Worm (Caenorhabditis elegans) whole organism, L3 larva: ENCODE measurements around the gene ech-8.

Source experiments
- aly-2 ChIP-seq: fragments of 150-350 bp; optimal IDR thresholded peaks from 2 replicates; lab custom pipeline; 2014; ENCODE audit warnings: missing biosample characterization, missing genetic modification characterization
- ama-1 ChIP-seq: fragments of 150-350 bp; optimal IDR thresholded peaks from 2 replicates; lab custom pipeline; 2018
- ceh-82 ChIP-seq: fragments of 150-350 bp; optimal IDR thresholded peaks from 2 replicates; lab custom pipeline; 2014; ENCODE audit warnings: missing biosample characterization, missing genetic modification characterization
- ceh-9 ChIP-seq: sonication (generic microtip); optimal IDR thresholded peaks from 2 replicates; lab custom pipeline; 2018; ENCODE audit warnings: missing biosample characterization, missing genetic modification characterization
- daf-12 ChIP-seq: fragments of 150-350 bp; optimal IDR thresholded peaks from 2 replicates; lab custom pipeline; 2014; ENCODE audit warnings: missing biosample characterization, missing genetic modification reagents, missing genetic modification characterization
- egl-27 ChIP-seq: sonication (generic microtip); optimal IDR thresholded peaks from 4 replicates; lab custom pipeline; 2017; ENCODE audit warnings: missing biosample characterization, missing genetic modification reagents, missing genetic modification characterization
- egl-5 ChIP-seq: fragments of 150-350 bp; optimal IDR thresholded peaks from 2 replicates; lab custom pipeline; 2017; ENCODE audit warnings: missing biosample characterization, missing genetic modification reagents, missing genetic modification characterization, inconsistent platforms
- elt-1 ChIP-seq: fragments of 150-350 bp; optimal IDR thresholded peaks from 2 replicates; lab custom pipeline; 2014; ENCODE audit warnings: missing biosample characterization, missing genetic modification characterization
- elt-2 ChIP-seq: sonication (generic microtip); optimal IDR thresholded peaks from 2 replicates; lab custom pipeline; 2016; ENCODE audit warnings: missing genetic modification reagents, mild to moderate bottlenecking, missing genetic modification characterization, missing compliant biosample characterization
- elt-3 ChIP-seq, 3 experiments: fragments of 150-350 bp in 1 of 3; sonication (generic microtip) in 2 of 3; optimal IDR thresholded peaks; 2 replicates in 2 of 3; 4 replicates in 1 of 3; lab custom pipeline; 2014 to 2017; ENCODE audit warnings: missing biosample characterization in 3 of 3, missing genetic modification characterization in 3 of 3
- fkh-10 ChIP-seq: sonication (generic microtip); optimal IDR thresholded peaks from 2 replicates; lab custom pipeline; 2017; ENCODE audit warnings: missing biosample characterization, missing genetic modification reagents, missing genetic modification characterization
- fkh-2 ChIP-seq: fragments of 150-350 bp; optimal IDR thresholded peaks from 2 replicates; lab custom pipeline; 2014; ENCODE audit warnings: missing biosample characterization, missing genetic modification reagents, missing genetic modification characterization
- fos-1 ChIP-seq: fragments of 150-350 bp; optimal IDR thresholded peaks from 2 replicates; lab custom pipeline; 2014; ENCODE audit warnings: missing biosample characterization, missing genetic modification characterization
- hmg-11 ChIP-seq: sonication (generic microtip); optimal IDR thresholded peaks from 2 replicates; lab custom pipeline; 2016; ENCODE audit warnings: missing genetic modification characterization, missing compliant biosample characterization
- lin-15B ChIP-seq: fragments of 150-350 bp; optimal IDR thresholded peaks from 2 replicates; lab custom pipeline; 2014; ENCODE audit warnings: missing biosample characterization, missing genetic modification characterization
- lin-39 ChIP-seq: fragments of 150-350 bp; optimal IDR thresholded peaks from 2 replicates; lab custom pipeline; 2018; ENCODE audit warnings: missing biosample characterization, missing genetic modification reagents, missing genetic modification characterization
- lsy-12 ChIP-seq: sonication (generic microtip); optimal IDR thresholded peaks from 2 replicates; lab custom pipeline; 2016; ENCODE audit warnings: mild to moderate bottlenecking, missing genetic modification characterization, missing compliant biosample characterization
- mdl-1 ChIP-seq: fragments of 150-350 bp; optimal IDR thresholded peaks from 2 replicates; lab custom pipeline; 2014; ENCODE audit warnings: missing biosample characterization, missing genetic modification characterization
- mml-1 ChIP-seq: fragments of 150-350 bp; sonication (generic microtip); optimal IDR thresholded peaks from 3 replicates; lab custom pipeline; 2014; ENCODE audit warnings: missing biosample characterization, missing genetic modification characterization
- nfya-1 ChIP-seq: sonication (generic microtip); optimal IDR thresholded peaks from 2 replicates; lab custom pipeline; 2017; ENCODE audit warnings: missing genetic modification characterization, mild to moderate bottlenecking, missing compliant biosample characterization, antibody characterized with exemption, moderate library complexity; ENCODE audit not compliant: insufficient read depth
- nhr-237 ChIP-seq: fragments of 150-350 bp; optimal IDR thresholded peaks from 2 replicates; lab custom pipeline; 2014; ENCODE audit warnings: missing biosample characterization, missing genetic modification characterization
- nhr-25 ChIP-seq: sonication (generic microtip); optimal IDR thresholded peaks from 2 replicates; lab custom pipeline; 2017; ENCODE audit warnings: missing biosample characterization, missing genetic modification characterization
- pqm-1 ChIP-seq: fragments of 150-350 bp; optimal IDR thresholded peaks from 2 replicates; lab custom pipeline; 2017; ENCODE audit warnings: missing biosample characterization, missing genetic modification characterization, inconsistent platforms
- sea-2 ChIP-seq: fragments of 150-350 bp; sonication (generic microtip); optimal IDR thresholded peaks from 4 replicates; lab custom pipeline; 2014; ENCODE audit warnings: missing biosample characterization, missing genetic modification reagents, missing genetic modification characterization
- skn-1 ChIP-seq: fragments of 150-350 bp; optimal IDR thresholded peaks from 2 replicates; lab custom pipeline; 2014; ENCODE audit warnings: missing biosample characterization, missing genetic modification characterization
- snpc-4 ChIP-seq: fragments of 150-350 bp; optimal IDR thresholded peaks from 2 replicates; lab custom pipeline; 2014; ENCODE audit warnings: missing biosample characterization, missing genetic modification characterization
- tbx-2 ChIP-seq: sonication (generic microtip); optimal IDR thresholded peaks from 2 replicates; lab custom pipeline; 2016; ENCODE audit warnings: mild to moderate bottlenecking, missing genetic modification characterization, missing compliant biosample characterization
- unc-62 ChIP-seq: fragments of 150-350 bp; sonication (generic microtip); optimal IDR thresholded peaks from 4 replicates; lab custom pipeline; 2014; ENCODE audit warnings: missing biosample characterization, missing genetic modification reagents, missing genetic modification characterization

The ech-8 gene

ce11 chrIV:10197317-10197867 is 41.6 kb downstream of the ech-8 start, which contains the start of gene gon-4:
gon-4 (plus strand) TSS chrIV:10197817.
- TF ChIP-seq ama-1 (lab: Kevin White, UChicago) (no peak), sea-2 (GFP tag; lab: Kevin White, UChicago) (no peak), aly-2 (no peak), hmg-11 (no peak), daf-12 (tag; lab: Kevin White, UChicago) (no peak), snpc-4 (peak; percentile 29), nhr-237 (tag; lab: Kevin White, UChicago) (no peak), fos-1 (tag; lab: Kevin White, UChicago) (no peak), lin-15B (tag; lab: Kevin White, UChicago) (peak; percentile 57), unc-62 (GFP tag; lab: Kevin White, UChicago) (no peak), egl-5 (tag; lab: Kevin White, UChicago) (no peak), ceh-9 (no peak)
- TF ChIP-seq, all 47 proteins: peak for 2

ce11 chrIV:10194345-10194744 is 44.6 kb downstream of the ech-8 start, which contains the start of gene ptrg-1:
ptrg-1 (minus strand) TSS chrIV:10194445.
- TF ChIP-seq ceh-82 (no peak), fkh-2 (tag; lab: Kevin White, UChicago) (no peak), mml-1 (tag; lab: Kevin White, UChicago) (no peak), nhr-237 (tag; lab: Kevin White, UChicago) (no peak), elt-2 (tag; lab: Kevin White, UChicago) (no peak), skn-1 (tag; lab: Kevin White, UChicago) (no peak), mdl-1 (tag; lab: Kevin White, UChicago) (no peak), ceh-9 (no peak), lsy-12 (tag; lab: Kevin White, UChicago) (no peak), egl-27 (tag; lab: Kevin White, UChicago) (no peak), elt-3 (tag; optimal IDR thresholded peaks at IDR 0.05; lab: Kevin White, UChicago) (no peak), nfya-1 (tag; lab: Kevin White, UChicago) (no peak), sea-2 (GFP tag; lab: Kevin White, UChicago) (no peak), nhr-25 (tag; lab: Kevin White, UChicago) (no peak)

- TF ChIP-seq fos-1 (tag; lab: Kevin White, UChicago), result no peak
- peak; percentile 84 for TF ChIP-seq fkh-10 (GFP tag; lab: Kevin White, UChicago)
Observed at ce11 chrIV:10191498-10191897, 47.5 kb downstream of the ech-8 start.

- TF ChIP-seq tbx-2 (no peak), snpc-4 (no peak), ceh-9 (no peak), ceh-82 (no peak), elt-2 (tag; lab: Kevin White, UChicago) (no peak), elt-1 (no peak), pqm-1 (no peak), nhr-25 (tag; lab: Kevin White, UChicago) (no peak), hmg-11 (no peak), elt-3 (tag; optimal IDR thresholded peaks at IDR 0.05; lab: Kevin White, UChicago) (no peak)
Observed at ce11 chrIV:10190586-10190985, 48.4 kb downstream of the ech-8 start.

ce11 chrIV:10188505-10188904 is 50.5 kb downstream of the ech-8 start:
- TF ChIP-seq fkh-10 (GFP tag; lab: Kevin White, UChicago) (peak; percentile 62), egl-27 (tag; lab: Kevin White, UChicago) (no peak), lin-39 (tag; lab: Kevin White, UChicago) (no peak), snpc-4 (no peak), elt-2 (tag; lab: Kevin White, UChicago) (no peak), lin-15B (tag; lab: Kevin White, UChicago) (no peak)
